Worm (Caenorhabditis elegans): Measurements from ENCODE around the gene hphd-1.
"Not testable (repeated sequence)": the region's sequence is repeated elsewhere in the genome, so short reads cannot be mapped to it uniquely, and the experiment has no call there.

ce11 chrII:13043433-13044054 is 47.2 kb upstream of the hphd-1 start, which contains the start of gene puf-6:
- TF ChIP-seq hnd-1 (tag; optimal IDR thresholded peaks at IDR 0.05); ceh-13 (GFP tag; optimal IDR thresholded peaks at IDR 0.05); sea-1 (GFP tag; conservative IDR thresholded peaks at IDR 0.05); ama-1 (optimal IDR thresholded peaks at IDR 0.05); F13C5.2 (tag; optimal IDR thresholded peaks at IDR 0.05); hmbx-1 (tag; optimal IDR thresholded peaks at IDR 0.05); ceh-36 (tag; optimal IDR thresholded peaks at IDR 0.05); tbx-11 (GFP tag; IDR thresholded peaks at IDR 0.05); scrt-1 (GFP tag; IDR thresholded peaks at IDR 0.05): not testable (repeated sequence)
